Worm (Caenorhabditis elegans) whole organism, L1 larva: ENCODE results near the gene C26F1.1.

ENCODE experiments used
- C04F5.9 ChIP-seq: sonication (generic microtip); optimal IDR thresholded peaks from 2 replicates; lab custom pipeline; 2016; ENCODE audit warnings: missing genetic modification characterization, missing compliant biosample characterization
- C16A3.4 ChIP-seq: fragments of 150-350 bp; optimal IDR thresholded peaks from 2 replicates; lab custom pipeline; 2014; ENCODE audit warnings: missing biosample characterization, missing genetic modification characterization
- F16B12.6 ChIP-seq: fragments of 150-350 bp; optimal IDR thresholded peaks from 2 replicates; lab custom pipeline; 2014; ENCODE audit warnings: missing biosample characterization, missing genetic modification characterization
- Y116A8C.19 ChIP-seq: sonication (generic microtip); optimal IDR thresholded peaks from 2 replicates; lab custom pipeline; 2016; ENCODE audit warnings: missing compliant biosample characterization, missing genetic modification characterization, borderline replicate concordance
- blmp-1 ChIP-seq: fragments of 150-350 bp; optimal IDR thresholded peaks from 2 replicates; lab custom pipeline; 2014; ENCODE audit warnings: missing biosample characterization, missing genetic modification characterization
- ceh-8 ChIP-seq: fragments of 200-800 bp; sonication (Bioruptor generic); optimal IDR thresholded peaks from 2 replicates; lab custom pipeline; 2018; ENCODE audit warnings: mild to moderate bottlenecking, missing genetic modification characterization, moderate library complexity, missing compliant biosample characterization
- ceh-88 ChIP-seq: fragments of 200-800 bp; sonication (Bioruptor generic); IDR thresholded peaks from 2 replicates; pipeline ENCODE4 v1.3.6; 2022; ENCODE audit warnings: missing genetic modification characterization, missing compliant biosample characterization
- ceh-90 ChIP-seq: sonication (generic microtip); optimal IDR thresholded peaks from 2 replicates; lab custom pipeline; 2016; ENCODE audit warnings: missing genetic modification characterization, missing compliant biosample characterization
- dsc-1 ChIP-seq: sonication (generic microtip); optimal IDR thresholded peaks from 2 replicates; lab custom pipeline; 2016; ENCODE audit warnings: mild to moderate bottlenecking, missing genetic modification characterization, missing compliant biosample characterization
- efl-1 ChIP-seq, 4 experiments: fragments of 150-350 bp; optimal IDR thresholded peaks in 3 of 4; peaks in 1 of 4; 1 replicate in 1 of 4; 2 replicates in 3 of 4; lab custom pipeline; 2014; ENCODE audit warnings: missing biosample characterization in 2 of 4, missing genetic modification characterization in 2 of 4, missing genetic modification reagents in 2 of 4
- egl-13 ChIP-seq: sonication (generic microtip); optimal IDR thresholded peaks from 2 replicates; lab custom pipeline; 2016; ENCODE audit warnings: missing genotype, missing genetic modification reagents, missing genetic modification characterization, missing compliant biosample characterization
- egl-27 ChIP-seq, 2 experiments: fragments of 150-350 bp in 1 of 2; sonication (generic microtip); optimal IDR thresholded peaks; 3 replicates each; lab custom pipeline; 2017 to 2018; ENCODE audit warnings: missing biosample characterization in 2 of 2, missing genetic modification characterization in 2 of 2, missing genetic modification reagents in 2 of 2
- elt-2 ChIP-seq: sonication (generic microtip); optimal IDR thresholded peaks from 2 replicates; lab custom pipeline; 2016; ENCODE audit warnings: missing genetic modification characterization, mild to moderate bottlenecking, inconsistent platforms, missing compliant biosample characterization, missing genetic modification reagents
- elt-3 ChIP-seq, 6 experiments: fragments of 150-350 bp in 1 of 6; sonication (generic microtip); optimal IDR thresholded peaks; 2 replicates each; lab custom pipeline; 2017 to 2018; ENCODE audit warnings: missing biosample characterization in 6 of 6, missing genetic modification characterization in 6 of 6, inconsistent platforms in 1 of 6
- hlh-4 ChIP-seq: sonication (generic microtip); optimal IDR thresholded peaks from 2 replicates; lab custom pipeline; 2016; ENCODE audit warnings: mild to moderate bottlenecking, missing genetic modification characterization, missing compliant biosample characterization
- lin-13 ChIP-seq: fragments of 150-350 bp; optimal IDR thresholded peaks from 2 replicates; lab custom pipeline; 2014; ENCODE audit warnings: missing biosample characterization, missing genetic modification reagents, missing genetic modification characterization
- lin-14 ChIP-seq: fragments of 200-800 bp; sonication (Bioruptor generic); optimal IDR thresholded peaks from 2 replicates; lab custom pipeline; 2018; ENCODE audit warnings: mild to moderate bottlenecking, missing genetic modification characterization, moderate library complexity, missing compliant biosample characterization
- lin-15B ChIP-seq: fragments of 150-350 bp; sonication (generic microtip); optimal IDR thresholded peaks from 3 replicates; lab custom pipeline; 2014; ENCODE audit warnings: missing biosample characterization, missing genetic modification characterization
- lin-35 ChIP-seq, 2 experiments: fragments of 150-350 bp; optimal IDR thresholded peaks; 2 replicates each; lab custom pipeline; 2014; ENCODE audit warnings: missing biosample characterization in 2 of 2, missing genetic modification characterization in 2 of 2, missing genetic modification reagents in 2 of 2
- mdl-1 ChIP-seq, 2 experiments: fragments of 150-350 bp; optimal IDR thresholded peaks; 2 replicates each; lab custom pipeline; 2014 to 2017; ENCODE audit warnings: missing biosample characterization in 2 of 2, missing genetic modification characterization in 2 of 2, inconsistent platforms in 1 of 2
- mep-1 ChIP-seq: fragments of 150-350 bp; optimal IDR thresholded peaks from 2 replicates; lab custom pipeline; 2014; ENCODE audit warnings: missing biosample characterization, missing genetic modification characterization
- nhr-11 ChIP-seq: fragments of 150-350 bp; optimal IDR thresholded peaks from 2 replicates; lab custom pipeline; 2014; ENCODE audit warnings: missing biosample characterization, missing genetic modification characterization
- nhr-19 ChIP-seq: fragments of 200-800 bp; sonication (Bioruptor generic); conservative IDR thresholded peaks from 2 replicates; pipeline ENCODE4 v1.3.6; 2022; ENCODE audit warnings: missing genetic modification characterization, missing compliant biosample characterization
- nhr-28 ChIP-seq: fragments of 150-350 bp; optimal IDR thresholded peaks from 2 replicates; lab custom pipeline; 2014; ENCODE audit warnings: missing biosample characterization, missing genetic modification characterization
- nhr-47 ChIP-seq: sonication (generic microtip); optimal IDR thresholded peaks from 2 replicates; lab custom pipeline; 2016; ENCODE audit warnings: mild to moderate bottlenecking, missing genetic modification characterization, moderate library complexity, missing compliant biosample characterization
- nhr-71 ChIP-seq: sonication (generic microtip); optimal IDR thresholded peaks from 2 replicates; lab custom pipeline; 2016; ENCODE audit warnings: mild to moderate bottlenecking, missing genetic modification characterization, moderate library complexity, missing compliant biosample characterization
- nhr-77 ChIP-seq: fragments of 150-350 bp; optimal IDR thresholded peaks from 2 replicates; lab custom pipeline; 2014; ENCODE audit warnings: missing biosample characterization, missing genetic modification characterization
- nhr-85 ChIP-seq: sonication (generic microtip); peaks from one replicate; lab custom pipeline; 2016; ENCODE audit warnings: missing genetic modification characterization, inconsistent platforms, missing compliant biosample characterization
- pqm-1 ChIP-seq: sonication (generic microtip); optimal IDR thresholded peaks from 3 replicates; lab custom pipeline; 2017; ENCODE audit warnings: missing biosample characterization, missing genetic modification characterization
- skn-1 ChIP-seq: fragments of 150-350 bp; optimal IDR thresholded peaks from 2 replicates; lab custom pipeline; 2014; ENCODE audit warnings: missing biosample characterization, missing genetic modification characterization
- snpc-4 ChIP-seq: fragments of 150-350 bp; optimal IDR thresholded peaks from 2 replicates; lab custom pipeline; 2014; ENCODE audit warnings: missing biosample characterization, missing genetic modification characterization
- sox-4 ChIP-seq: sonication (generic microtip); optimal IDR thresholded peaks from 2 replicates; lab custom pipeline; 2016; ENCODE audit warnings: missing genetic modification characterization, missing compliant biosample characterization
- sup-37 ChIP-seq: fragments of 200-800 bp; sonication (Bioruptor generic); optimal IDR thresholded peaks from 2 replicates; lab custom pipeline; 2018; ENCODE audit warnings: mild to moderate bottlenecking, missing genetic modification characterization, missing compliant biosample characterization
- unc-130 ChIP-seq: fragments of 150-350 bp; optimal IDR thresholded peaks from 2 replicates; lab custom pipeline; 2017; ENCODE audit warnings: missing biosample characterization, missing genetic modification characterization, inconsistent platforms
- unc-62 ChIP-seq: fragments of 150-350 bp; optimal IDR thresholded peaks from 2 replicates; lab custom pipeline; 2014; ENCODE audit warnings: missing biosample characterization, missing genetic modification reagents, missing genetic modification characterization
- unc-86 ChIP-seq: sonication (generic microtip); optimal IDR thresholded peaks from 2 replicates; lab custom pipeline; 2016; ENCODE audit warnings: missing genetic modification characterization, missing compliant biosample characterization
- vab-15 ChIP-seq: sonication (generic microtip); optimal IDR thresholded peaks from 2 replicates; lab custom pipeline; 2017; ENCODE audit warnings: missing genotype, mild to moderate bottlenecking, missing genetic modification characterization, missing compliant biosample characterization
- xbp-1 ChIP-seq: sonication (generic microtip); optimal IDR thresholded peaks from 2 replicates; lab custom pipeline; 2016; ENCODE audit warnings: missing genetic modification characterization, missing compliant biosample characterization
- zip-4 ChIP-seq: fragments of 200-800 bp; sonication (Bioruptor generic); optimal IDR thresholded peaks from 2 replicates; lab custom pipeline; 2018; ENCODE audit warnings: mild to moderate bottlenecking, missing genetic modification characterization, moderate library complexity, missing compliant biosample characterization
- ztf-11 ChIP-seq, 2 experiments: sonication (generic microtip); optimal IDR thresholded peaks; 2 replicates each; lab custom pipeline; 2016 to 2017; ENCODE audit warnings: missing genetic modification characterization in 2 of 2, missing biosample characterization in 1 of 2, missing compliant biosample characterization in 1 of 2

Gene C26F1.1

DNA sequence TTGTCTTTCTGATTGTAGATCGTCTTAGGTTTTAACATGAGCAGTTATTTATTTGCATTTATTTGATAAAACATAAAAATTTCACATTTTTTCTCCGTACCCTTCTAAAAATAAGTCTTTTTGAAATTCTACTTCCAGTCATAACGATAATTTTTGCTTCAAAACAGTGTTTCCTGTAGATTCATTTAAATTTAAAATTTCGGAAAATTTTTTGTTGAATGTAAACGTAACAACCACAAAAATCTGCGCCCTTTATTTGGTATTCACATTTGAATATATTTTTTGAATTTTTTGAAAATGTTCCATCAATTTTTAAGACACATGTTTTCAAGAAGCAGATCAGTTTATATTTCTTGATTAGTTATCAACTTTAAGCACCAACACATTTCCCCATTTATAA, 39.8 kb upstream of the C26F1.1 start:
- TF ChIP-seq efl-1 (optimal IDR thresholded peaks at IDR 0.05; lab: Kevin White, UChicago), result no peak
- TF ChIP-seq efl-1 (GFP tag; optimal IDR thresholded peaks at IDR 0.05 in 1 of 2; lab: Kevin White, UChicago), result peak in 1 of 2 experiments; percentile 72
- no peak for TF ChIP-seq egl-13
- TF ChIP-seq pqm-1, result no peak
- no peak for TF ChIP-seq hlh-4 (tag; lab: Kevin White, UChicago)
- no peak for TF ChIP-seq ceh-88 (GFP tag; lab: Robert Waterston, UW)
- TF ChIP-seq, all 84 proteins: peak for 1

- no peak for TF ChIP-seq nhr-11 (tag; lab: Kevin White, UChicago)
- TF ChIP-seq snpc-4, result no peak
- TF ChIP-seq unc-62, result peak; percentile 39
- no peak for TF ChIP-seq vab-15 (tag; lab: Kevin White, UChicago)
- no peak for TF ChIP-seq mep-1 (tag; lab: Kevin White, UChicago)
- no peak for TF ChIP-seq nhr-28 (tag; lab: Kevin White, UChicago)
- TF ChIP-seq ztf-11 (tag; optimal IDR thresholded peaks at IDR 0.05; lab: Kevin White, UChicago), result peak in 1 of 2 experiments; percentile 11
- peak in 1 of 2 experiments; percentile 23 for TF ChIP-seq efl-1 (optimal IDR thresholded peaks at IDR 0.05; lab: Kevin White, UChicago)
- no peak for TF ChIP-seq efl-1 (GFP tag; optimal IDR thresholded peaks at IDR 0.05 in 1 of 2; lab: Kevin White, UChicago)
- TF ChIP-seq dsc-1 (tag; lab: Kevin White, UChicago), result peak; percentile 10
- no peak for TF ChIP-seq unc-86 (tag; lab: Kevin White, UChicago)
- TF ChIP-seq ceh-8 (GFP tag; lab: Kevin White, UChicago), result no peak
- TF ChIP-seq lin-14 (GFP tag; lab: Kevin White, UChicago), result peak; percentile 63
- peak; percentile 19 for TF ChIP-seq nhr-47 (tag; lab: Kevin White, UChicago)
- no peak for TF ChIP-seq xbp-1 (tag; lab: Kevin White, UChicago)
- no peak for TF ChIP-seq ceh-90 (tag; lab: Kevin White, UChicago)
- no peak for TF ChIP-seq lin-13
- TF ChIP-seq elt-2 (tag; lab: Kevin White, UChicago), result no peak
- no peak for TF ChIP-seq sup-37
- TF ChIP-seq Y116A8C.19 (tag; lab: Kevin White, UChicago), result no peak
- TF ChIP-seq lin-15B, result no peak
- TF ChIP-seq nhr-71, result peak; percentile 12
- no peak for TF ChIP-seq C04F5.9 (tag; lab: Kevin White, UChicago)
- TF ChIP-seq elt-3 (tag; optimal IDR thresholded peaks at IDR 0.05; lab: Kevin White, UChicago), result no peak
- no peak for TF ChIP-seq lin-35 (GFP tag; optimal IDR thresholded peaks at IDR 0.05; lab: Kevin White, UChicago)
- no peak for TF ChIP-seq blmp-1 (tag; lab: Kevin White, UChicago)
- TF ChIP-seq nhr-77 (tag; lab: Kevin White, UChicago), result no peak
- TF ChIP-seq, all 84 proteins: peak for 7
These were observed 39.3 kb upstream of the C26F1.1 start for ce11 chrV:7745903-7746302.

ce11 chrV:7747132-7747531, 38.1 kb upstream of the C26F1.1 start:
- TF ChIP-seq mdl-1 (tag; optimal IDR thresholded peaks at IDR 0.05; lab: Kevin White, UChicago) (no peak), zip-4 (no peak), F16B12.6 (tag; lab: Kevin White, UChicago) (no peak), sox-4 (no peak), skn-1 (tag; lab: Kevin White, UChicago) (no peak), unc-130 (tag; lab: Kevin White, UChicago) (no peak), nhr-19 (no peak), nhr-85 (tag; lab: Kevin White, UChicago) (no peak), mep-1 (tag; lab: Kevin White, UChicago) (no peak), egl-27 (tag; optimal IDR thresholded peaks at IDR 0.05; lab: Kevin White, UChicago) (no peak), nhr-11 (tag; lab: Kevin White, UChicago) (no peak), C16A3.4 (tag; lab: Kevin White, UChicago) (no peak)
